Fruit fly (Drosophila melanogaster) ovary, adult (tissue): ENCODE results near the gene Eph.

Source experiments
- CG17801 ChIP-seq: fragments of 200-800 bp; optimal IDR thresholded peaks from 2 replicates; lab custom pipeline; 2019; ENCODE audit warnings: missing biosample characterization, mild to moderate bottlenecking, missing genetic modification characterization, moderate library complexity; ENCODE audit not compliant: partially characterized antibody

The Eph gene

DNA sequence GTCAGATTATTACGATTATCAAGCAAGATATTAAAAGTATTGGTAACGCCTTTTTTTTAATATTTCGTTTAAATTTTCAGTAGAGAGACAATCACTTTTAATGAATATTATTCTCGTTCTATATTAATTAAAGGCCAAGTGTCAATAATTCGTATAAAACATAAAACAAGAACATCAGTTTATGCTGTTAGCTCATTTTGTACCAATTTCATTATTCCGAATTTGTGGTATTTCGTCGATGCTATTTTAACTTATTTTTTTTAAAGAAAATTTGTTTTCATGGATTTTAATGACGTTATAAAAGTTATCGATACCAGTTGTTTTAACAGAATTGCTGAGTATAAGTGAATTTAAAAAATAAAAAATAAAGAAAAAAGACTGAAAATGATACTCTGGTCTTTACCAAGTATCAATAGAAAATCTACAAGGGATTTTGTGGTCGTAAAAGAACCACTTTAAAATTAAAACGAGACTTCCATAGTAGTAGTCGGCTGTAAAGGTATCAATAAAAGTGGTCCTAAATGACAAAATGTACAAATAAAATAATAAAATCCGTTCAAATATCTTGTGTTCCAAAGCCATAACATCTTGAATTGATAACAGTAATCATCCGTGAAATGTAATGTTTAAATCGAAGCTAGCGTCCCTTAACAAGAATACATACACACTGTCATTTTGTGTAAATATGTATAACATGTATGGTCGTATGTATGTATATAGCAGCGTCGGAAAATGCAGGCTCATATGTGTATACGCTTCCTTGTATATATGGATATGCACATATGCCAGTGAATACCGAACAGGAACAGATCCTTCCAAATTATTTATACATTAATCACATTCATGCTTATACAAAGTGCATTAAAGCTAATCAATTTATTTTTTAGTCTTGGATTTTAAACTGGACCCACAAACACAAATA lies at the start of gene Eph:
TSS of gene Eph (plus strand) at position 287 of the 922 bp plus-strand sequence.
- TF ChIP-seq CG17801: no peak

DNA sequence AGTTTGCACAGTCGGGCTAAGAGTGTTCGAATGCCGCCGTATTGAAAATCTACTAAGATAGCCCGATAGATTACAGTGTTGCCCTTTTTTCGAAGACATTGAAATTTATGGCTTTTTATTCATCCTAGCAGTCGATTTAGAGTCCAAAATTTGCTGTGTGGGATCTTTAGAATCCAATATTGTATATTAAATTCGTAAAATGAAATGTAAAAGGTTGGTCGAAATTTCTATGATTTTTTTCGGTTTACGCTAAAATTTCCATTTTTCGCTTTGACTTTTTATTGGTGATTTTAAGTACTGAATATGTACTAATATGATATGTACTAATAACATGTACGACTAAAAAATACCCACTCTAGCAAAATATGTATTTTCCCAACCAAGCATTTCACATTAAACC lies 43.2 kb upstream of the Eph start:
- TF ChIP-seq CG17801: no peak

DNA sequence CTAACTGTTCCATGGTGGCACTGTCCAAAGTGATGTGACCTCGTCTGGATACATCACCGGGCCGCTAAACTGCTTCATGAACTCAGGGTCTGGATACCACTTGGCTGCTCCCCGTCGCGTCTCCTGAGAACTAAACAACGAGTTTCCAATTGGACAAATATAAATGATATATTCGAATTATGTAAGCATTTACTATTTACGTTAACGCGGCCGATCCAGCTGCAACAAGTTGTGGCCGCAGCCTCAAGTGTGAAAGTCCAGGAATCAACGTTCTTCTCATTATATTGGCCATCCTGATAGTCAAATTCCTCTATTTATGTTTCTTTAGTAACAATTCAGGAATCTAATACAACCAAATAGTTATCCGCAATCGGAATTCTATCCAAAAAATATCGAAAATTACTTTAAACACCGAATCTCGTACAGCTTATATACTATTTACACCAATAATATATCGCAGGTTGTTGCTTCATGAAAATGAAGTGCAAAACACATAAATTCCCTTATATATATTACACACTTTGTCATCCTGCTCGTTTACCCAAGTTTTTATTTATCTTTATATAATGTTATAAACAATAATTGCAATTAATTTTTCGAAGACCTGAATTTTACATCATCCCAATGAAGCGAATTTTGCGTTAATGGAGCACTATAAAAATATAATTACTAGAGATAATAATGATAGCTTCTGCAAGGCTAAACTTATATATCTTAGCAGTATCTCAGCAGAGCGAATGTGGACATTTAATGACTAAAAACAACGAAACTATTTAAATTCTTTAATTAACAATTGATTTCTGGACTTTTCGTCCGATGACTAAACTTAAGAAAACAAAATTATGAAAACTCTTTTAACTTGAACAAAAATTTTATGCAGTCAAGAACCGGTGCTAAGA lies 39.8 kb upstream of the Eph start:
- TF ChIP-seq CG17801: no peak

dm6 chr4:571504-572268 lies 38.8 kb upstream of the Eph start, which contains the start of the genes ND-49 and Ephrin:
TSS of gene ND-49 (minus strand) at chr4:571554.
TSS of gene Ephrin (plus strand) at chr4:571755.
- no peak for TF ChIP-seq CG17801

DNA sequence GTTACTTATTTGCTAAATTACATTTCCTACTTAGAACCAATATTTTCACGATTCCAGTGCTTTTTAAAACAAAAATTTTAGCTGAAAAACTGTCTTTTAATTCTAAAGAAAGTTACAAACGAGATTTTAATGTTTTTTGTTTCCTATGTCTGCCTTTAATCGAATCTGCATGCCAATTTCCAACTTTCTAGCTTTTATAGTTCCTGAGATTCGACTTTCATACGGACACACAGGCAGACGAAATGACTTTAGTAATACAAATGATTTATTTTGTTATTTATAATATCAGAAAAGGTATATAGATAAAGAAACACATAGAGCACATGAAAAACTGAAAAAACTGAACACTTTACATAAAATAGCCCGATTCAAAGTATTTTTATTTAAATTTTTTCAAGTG lies 34.0 kb upstream of the Eph start:
- no peak for TF ChIP-seq CG17801

DNA sequence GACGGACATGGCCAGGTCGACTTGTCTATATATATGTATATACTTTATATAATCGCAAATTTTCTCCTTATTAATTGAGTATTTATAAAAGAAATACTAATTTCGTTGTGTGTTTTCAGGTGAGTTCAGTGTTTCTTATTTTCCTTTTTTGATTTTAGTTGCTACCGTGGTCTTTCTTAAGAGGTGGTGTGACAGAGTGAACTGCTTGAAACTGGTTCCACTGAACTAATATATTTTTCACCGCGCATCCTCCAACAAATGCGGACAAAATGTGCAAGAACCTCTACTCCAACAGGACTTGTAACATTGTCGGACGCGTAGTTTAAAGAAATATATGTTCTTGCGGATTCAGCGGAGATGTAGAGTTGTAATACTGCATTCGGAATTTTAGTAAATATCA lies 27.6 kb upstream of the Eph start, which contains the start of gene CG1909:
TSS of gene CG1909 (plus strand) at position 273 of the 400 bp plus-strand sequence.
- no peak for TF ChIP-seq CG17801

dm6 chr4:588514-588913 lies 22.0 kb upstream of the Eph start:
- no peak for TF ChIP-seq CG17801

dm6 chr4:607498-607897 lies 3.0 kb upstream of the Eph start, which contains the start of gene onecut:
TSS of gene onecut (minus strand) at chr4:607649.
- TF ChIP-seq CG17801: no peak

DNA sequence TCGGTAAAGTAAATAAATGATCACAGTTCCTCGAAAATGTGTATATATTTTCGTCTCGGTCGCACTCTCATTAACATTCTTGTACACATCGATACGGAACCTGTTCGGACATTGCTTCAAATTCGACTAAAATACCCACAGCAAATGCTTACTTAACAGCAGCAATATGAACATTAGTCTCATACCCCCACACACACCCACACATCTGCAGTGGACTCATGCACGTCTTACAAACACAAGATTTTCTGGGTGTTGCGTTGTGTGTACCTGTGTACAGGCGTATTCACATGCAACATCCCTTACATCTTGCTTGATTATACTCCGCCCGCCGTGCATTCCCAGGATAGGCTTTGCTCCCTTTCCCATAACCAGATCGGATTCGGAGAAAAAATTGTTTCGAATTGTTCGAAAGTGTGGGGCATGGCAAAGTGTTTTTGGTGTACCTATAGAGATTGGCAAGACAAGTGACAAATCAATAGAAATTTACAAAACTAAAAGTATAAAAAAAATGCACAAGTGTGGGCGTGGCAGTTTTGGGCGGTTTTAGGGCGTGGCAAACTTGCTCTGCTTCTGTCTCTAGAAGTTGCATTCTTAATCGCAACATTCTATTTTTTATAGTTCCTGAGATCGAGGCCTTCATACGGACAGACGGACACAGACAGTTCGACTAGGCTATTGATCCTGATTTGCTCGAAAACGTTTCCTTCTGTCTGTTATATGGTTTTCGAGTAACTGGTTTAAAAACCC lies 15.6 kb downstream of the Eph start, which contains the start of gene mav:
TSS of gene mav (minus strand) at position 134 of the 747 bp plus-strand sequence.
- TF ChIP-seq CG17801: no peak

- TF ChIP-seq CG17801: no peak
These were observed 18.9 kb downstream of the Eph start, which contains the start of gene Gat for dm6 chr4:629391-629790. TSS of gene Gat (plus strand) at chr4:629691.

DNA sequence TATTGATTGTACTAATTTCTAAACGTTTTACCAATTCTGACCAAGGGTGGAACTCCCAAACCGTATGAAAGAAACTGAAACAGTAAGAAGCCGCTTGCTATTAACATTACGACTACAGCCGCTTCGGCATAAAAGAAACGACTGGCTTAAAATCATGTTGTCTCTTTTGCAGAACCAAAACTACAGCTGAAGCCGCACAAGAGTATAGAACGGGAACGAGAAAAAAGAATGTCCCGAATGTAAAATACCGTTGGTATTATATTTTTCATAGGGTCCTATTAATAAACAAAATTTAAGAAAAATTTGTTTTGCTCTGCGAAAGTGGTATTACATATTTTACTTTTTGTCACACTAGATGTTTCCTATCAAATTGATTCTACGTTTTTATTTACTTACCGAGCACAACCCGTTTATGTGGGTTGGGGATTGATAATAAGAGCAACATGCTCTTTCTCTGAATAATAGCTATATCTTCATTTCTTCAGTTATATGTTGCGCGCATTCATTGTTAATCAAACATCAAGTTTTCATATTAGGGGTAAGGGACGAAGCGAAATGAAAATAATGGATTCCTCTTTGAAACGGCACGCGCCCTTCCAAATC lies 36.0 kb downstream of the Eph start, which contains the start of gene Ekar:
TSS of gene Ekar (minus strand) at position 143 of the 603 bp plus-strand sequence.
- no peak for TF ChIP-seq CG17801

DNA sequence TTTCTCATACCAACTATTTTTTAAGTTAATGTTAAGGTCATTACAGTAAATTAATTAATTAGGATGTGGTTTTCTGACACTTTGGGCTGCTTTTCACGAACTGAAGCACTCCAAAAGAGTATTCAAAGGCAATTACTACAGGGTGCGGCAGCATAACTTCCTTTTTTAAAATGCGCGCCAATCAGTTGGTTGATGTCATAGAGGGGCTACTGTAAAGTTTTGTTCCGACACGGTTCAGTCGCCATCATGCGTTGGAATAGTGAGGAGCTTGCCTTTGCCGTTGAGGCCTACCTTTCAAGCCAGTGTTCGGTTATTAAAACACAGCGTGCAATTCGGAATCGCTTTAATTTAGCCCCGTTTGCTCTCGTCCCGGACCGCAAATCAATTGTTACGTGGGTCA lies 36.9 kb downstream of the Eph start:
- TF ChIP-seq CG17801: no peak

- no peak for TF ChIP-seq CG17801
These were observed 48.6 kb downstream of the Eph start for dm6 chr4:659058-659588.
